Worm (Caenorhabditis elegans) whole organism, L3 larva: Measurements from ENCODE around the gene H39E23.3.

Source experiments
- R02D3.7 ChIP-seq: fragments of 150-350 bp; optimal IDR thresholded peaks from 2 replicates; lab custom pipeline; 2014; ENCODE audit warnings: missing biosample characterization, missing genetic modification characterization
- aly-2 ChIP-seq: fragments of 150-350 bp; optimal IDR thresholded peaks from 2 replicates; lab custom pipeline; 2014; ENCODE audit warnings: missing biosample characterization, missing genetic modification characterization
- ama-1 ChIP-seq: fragments of 150-350 bp; optimal IDR thresholded peaks from 2 replicates; lab custom pipeline; 2018
- ceh-16 ChIP-seq: sonication (generic microtip); optimal IDR thresholded peaks from 2 replicates; lab custom pipeline; 2017; ENCODE audit warnings: missing biosample characterization, missing genetic modification characterization
- ceh-82 ChIP-seq: fragments of 150-350 bp; optimal IDR thresholded peaks from 2 replicates; lab custom pipeline; 2014; ENCODE audit warnings: missing biosample characterization, missing genetic modification characterization
- ceh-9 ChIP-seq: sonication (generic microtip); optimal IDR thresholded peaks from 2 replicates; lab custom pipeline; 2018; ENCODE audit warnings: missing biosample characterization, missing genetic modification characterization
- daf-12 ChIP-seq: fragments of 150-350 bp; optimal IDR thresholded peaks from 2 replicates; lab custom pipeline; 2014; ENCODE audit warnings: missing biosample characterization, missing genetic modification reagents, missing genetic modification characterization
- egl-27 ChIP-seq: sonication (generic microtip); optimal IDR thresholded peaks from 4 replicates; lab custom pipeline; 2017; ENCODE audit warnings: missing biosample characterization, missing genetic modification reagents, missing genetic modification characterization
- egl-5 ChIP-seq: fragments of 150-350 bp; optimal IDR thresholded peaks from 2 replicates; lab custom pipeline; 2017; ENCODE audit warnings: missing biosample characterization, missing genetic modification reagents, missing genetic modification characterization, inconsistent platforms
- elt-1 ChIP-seq: fragments of 150-350 bp; optimal IDR thresholded peaks from 2 replicates; lab custom pipeline; 2014; ENCODE audit warnings: missing biosample characterization, missing genetic modification characterization
- elt-2 ChIP-seq: sonication (generic microtip); optimal IDR thresholded peaks from 2 replicates; lab custom pipeline; 2016; ENCODE audit warnings: missing genetic modification reagents, mild to moderate bottlenecking, missing genetic modification characterization, missing compliant biosample characterization
- elt-3 ChIP-seq, 3 experiments: fragments of 150-350 bp in 1 of 3; sonication (generic microtip) in 2 of 3; optimal IDR thresholded peaks; 2 replicates in 2 of 3; 4 replicates in 1 of 3; lab custom pipeline; 2014 to 2017; ENCODE audit warnings: missing biosample characterization in 3 of 3, missing genetic modification characterization in 3 of 3
- eor-1 ChIP-seq, 2 experiments: fragments of 150-350 bp; optimal IDR thresholded peaks; 2 replicates each; lab custom pipeline; 2014 to 2018; ENCODE audit warnings: missing biosample characterization in 2 of 2, missing genetic modification characterization in 2 of 2
- fkh-10 ChIP-seq: sonication (generic microtip); optimal IDR thresholded peaks from 2 replicates; lab custom pipeline; 2017; ENCODE audit warnings: missing biosample characterization, missing genetic modification reagents, missing genetic modification characterization
- fos-1 ChIP-seq: fragments of 150-350 bp; optimal IDR thresholded peaks from 2 replicates; lab custom pipeline; 2014; ENCODE audit warnings: missing biosample characterization, missing genetic modification characterization
- hmg-11 ChIP-seq: sonication (generic microtip); optimal IDR thresholded peaks from 2 replicates; lab custom pipeline; 2016; ENCODE audit warnings: missing genetic modification characterization, missing compliant biosample characterization
- jun-1 ChIP-seq: fragments of 150-350 bp; optimal IDR thresholded peaks from 2 replicates; lab custom pipeline; 2014; ENCODE audit warnings: missing biosample characterization, missing genetic modification reagents, missing genetic modification characterization
- lin-15B ChIP-seq: fragments of 150-350 bp; optimal IDR thresholded peaks from 2 replicates; lab custom pipeline; 2014; ENCODE audit warnings: missing biosample characterization, missing genetic modification characterization
- lsy-12 ChIP-seq: sonication (generic microtip); optimal IDR thresholded peaks from 2 replicates; lab custom pipeline; 2016; ENCODE audit warnings: mild to moderate bottlenecking, missing genetic modification characterization, missing compliant biosample characterization
- mdl-1 ChIP-seq: fragments of 150-350 bp; optimal IDR thresholded peaks from 2 replicates; lab custom pipeline; 2014; ENCODE audit warnings: missing biosample characterization, missing genetic modification characterization
- mml-1 ChIP-seq: fragments of 150-350 bp; sonication (generic microtip); optimal IDR thresholded peaks from 3 replicates; lab custom pipeline; 2014; ENCODE audit warnings: missing biosample characterization, missing genetic modification characterization
- nfya-1 ChIP-seq: sonication (generic microtip); optimal IDR thresholded peaks from 2 replicates; lab custom pipeline; 2017; ENCODE audit warnings: missing genetic modification characterization, mild to moderate bottlenecking, missing compliant biosample characterization, antibody characterized with exemption, moderate library complexity; ENCODE audit not compliant: insufficient read depth
- nhr-11 ChIP-seq: fragments of 150-350 bp; optimal IDR thresholded peaks from 2 replicates; lab custom pipeline; 2014; ENCODE audit warnings: missing biosample characterization, missing genetic modification characterization
- nhr-23 ChIP-seq: fragments of 150-350 bp; optimal IDR thresholded peaks from 2 replicates; lab custom pipeline; 2014; ENCODE audit warnings: missing biosample characterization, missing genetic modification reagents, missing genetic modification characterization
- nhr-25 ChIP-seq: sonication (generic microtip); optimal IDR thresholded peaks from 2 replicates; lab custom pipeline; 2017; ENCODE audit warnings: missing biosample characterization, missing genetic modification characterization
- nhr-28 ChIP-seq: fragments of 150-350 bp; optimal IDR thresholded peaks from 2 replicates; lab custom pipeline; 2014; ENCODE audit warnings: missing biosample characterization, missing genetic modification characterization
- nhr-43 ChIP-seq: sonication (generic microtip); optimal IDR thresholded peaks from 2 replicates; lab custom pipeline; 2016; ENCODE audit warnings: mild to moderate bottlenecking, missing genetic modification characterization, missing compliant biosample characterization; ENCODE audit not compliant: poor library complexity, severe bottlenecking
- nhr-67 ChIP-seq: fragments of 150-350 bp; optimal IDR thresholded peaks from 2 replicates; lab custom pipeline; 2014; ENCODE audit warnings: missing biosample characterization, missing genetic modification characterization
- nhr-76 ChIP-seq: fragments of 150-350 bp; sonication (generic microtip); optimal IDR thresholded peaks from 5 replicates; lab custom pipeline; 2014; ENCODE audit warnings: missing biosample characterization, missing genetic modification characterization
- nhr-77 ChIP-seq: fragments of 150-350 bp; optimal IDR thresholded peaks from 2 replicates; lab custom pipeline; 2014; ENCODE audit warnings: missing biosample characterization, missing genetic modification characterization
- pha-4 ChIP-seq: fragments of 150-350 bp; optimal IDR thresholded peaks from 2 replicates; lab custom pipeline; 2014; ENCODE audit warnings: missing biosample characterization, missing genetic modification reagents, missing genetic modification characterization
- pqm-1 ChIP-seq: fragments of 150-350 bp; optimal IDR thresholded peaks from 2 replicates; lab custom pipeline; 2017; ENCODE audit warnings: missing biosample characterization, missing genetic modification characterization, inconsistent platforms
- sea-2 ChIP-seq: fragments of 150-350 bp; sonication (generic microtip); optimal IDR thresholded peaks from 4 replicates; lab custom pipeline; 2014; ENCODE audit warnings: missing biosample characterization, missing genetic modification reagents, missing genetic modification characterization
- skn-1 ChIP-seq: fragments of 150-350 bp; optimal IDR thresholded peaks from 2 replicates; lab custom pipeline; 2014; ENCODE audit warnings: missing biosample characterization, missing genetic modification characterization
- snpc-4 ChIP-seq: fragments of 150-350 bp; optimal IDR thresholded peaks from 2 replicates; lab custom pipeline; 2014; ENCODE audit warnings: missing biosample characterization, missing genetic modification characterization
- tbx-2 ChIP-seq: sonication (generic microtip); optimal IDR thresholded peaks from 2 replicates; lab custom pipeline; 2016; ENCODE audit warnings: mild to moderate bottlenecking, missing genetic modification characterization, missing compliant biosample characterization
- unc-39 ChIP-seq: sonication (generic microtip); optimal IDR thresholded peaks from 4 replicates; lab custom pipeline; 2017; ENCODE audit warnings: missing biosample characterization, missing genetic modification characterization
- unc-62 ChIP-seq: fragments of 150-350 bp; sonication (generic microtip); optimal IDR thresholded peaks from 4 replicates; lab custom pipeline; 2014; ENCODE audit warnings: missing biosample characterization, missing genetic modification reagents, missing genetic modification characterization
- zag-1 ChIP-seq: fragments of 150-350 bp; optimal IDR thresholded peaks from 2 replicates; lab custom pipeline; 2014; ENCODE audit warnings: missing biosample characterization, missing genetic modification characterization
- ztf-4 ChIP-seq: fragments of 150-350 bp; optimal IDR thresholded peaks from 2 replicates; lab custom pipeline; 2014; ENCODE audit warnings: missing biosample characterization, missing genetic modification characterization

Gene H39E23.3

ce11 chrV:14090309-14090967 is 17.2 kb upstream of the H39E23.3 start, which contains the start of the genes D1086.5 and him-5:
TSS of gene D1086.5 (minus strand) at chrV:14090359.
TSS of gene him-5 (plus strand) at chrV:14090426.
- TF ChIP-seq nhr-43: no peak
- TF ChIP-seq mdl-1 (tag; lab: Kevin White, UChicago): no peak
- TF ChIP-seq ceh-9 (tag; lab: Kevin White, UChicago): no peak
- TF ChIP-seq pha-4 (tag; lab: Kevin White, UChicago): no peak
- TF ChIP-seq elt-3 (tag; optimal IDR thresholded peaks at IDR 0.05; lab: Kevin White, UChicago): no peak
- TF ChIP-seq zag-1 (tag; lab: Kevin White, UChicago): no peak
- no peak for TF ChIP-seq mml-1 (tag; lab: Kevin White, UChicago)
- TF ChIP-seq, all 47 proteins: peak for 0

- peak; percentile 67 for TF ChIP-seq pqm-1 (tag; lab: Kevin White, UChicago)
- no peak for TF ChIP-seq tbx-2 (tag; lab: Kevin White, UChicago)
- TF ChIP-seq hmg-11: no peak
- TF ChIP-seq daf-12: no peak
- peak; percentile 29 for TF ChIP-seq nfya-1 (tag; lab: Kevin White, UChicago)
- no peak for TF ChIP-seq nhr-77 (tag; lab: Kevin White, UChicago)
- TF ChIP-seq egl-27: no peak
- peak; percentile 59 for TF ChIP-seq nhr-43
- TF ChIP-seq snpc-4 (tag; lab: Kevin White, UChicago): peak; percentile 97
- no peak for TF ChIP-seq eor-1 (tag; optimal IDR thresholded peaks at IDR 0.05; lab: Kevin White, UChicago)
- TF ChIP-seq lin-15B: peak; percentile 8
- TF ChIP-seq ama-1 (lab: Kevin White, UChicago): peak; percentile 90
- peak; percentile 20 for TF ChIP-seq R02D3.7 (tag; lab: Kevin White, UChicago)
- peak; percentile 54 for TF ChIP-seq nhr-25 (tag; lab: Kevin White, UChicago)
- no peak for TF ChIP-seq skn-1 (tag; lab: Kevin White, UChicago)
- peak; percentile 12 for TF ChIP-seq elt-2
These were observed 15.2 kb upstream of the H39E23.3 start, which contains the start of gene D1086.3 for ce11 chrV:14092403-14092802. TSS of gene D1086.3 (plus strand) at chrV:14092792.

- TF ChIP-seq nfya-1 (tag; lab: Kevin White, UChicago) (peak; percentile 8), fkh-10 (no peak), egl-5 (tag; lab: Kevin White, UChicago) (peak; percentile 44)
- TF ChIP-seq, all 47 proteins: peak for 2
These were observed 13.8 kb upstream of the H39E23.3 start, which contains the start of gene D1086.8 for ce11 chrV:14093805-14094204. TSS of gene D1086.8 (plus strand) at chrV:14094105.

ce11 chrV:14094546-14094945 is 13.1 kb upstream of the H39E23.3 start:
- TF ChIP-seq jun-1 (tag; lab: Kevin White, UChicago) (no peak), eor-1 (tag; optimal IDR thresholded peaks at IDR 0.05; lab: Kevin White, UChicago) (no peak), skn-1 (tag; lab: Kevin White, UChicago) (no peak), nhr-25 (tag; lab: Kevin White, UChicago) (no peak), sea-2 (GFP tag; lab: Kevin White, UChicago) (no peak), nhr-67 (tag; lab: Kevin White, UChicago) (no peak), nhr-23 (no peak), nhr-28 (tag; lab: Kevin White, UChicago) (no peak), ama-1 (lab: Kevin White, UChicago) (no peak), nhr-11 (tag; lab: Kevin White, UChicago) (no peak), lin-15B (no peak), ceh-16 (tag; lab: Kevin White, UChicago) (no peak), elt-1 (tag; lab: Kevin White, UChicago) (no peak), lsy-12 (tag; lab: Kevin White, UChicago) (no peak), elt-2 (no peak), daf-12 (no peak), nfya-1 (tag; lab: Kevin White, UChicago) (no peak), unc-39 (no peak)

ce11 chrV:14094953-14095352 is 12.7 kb upstream of the H39E23.3 start:
- peak; percentile 32 for TF ChIP-seq nhr-43
- no peak for TF ChIP-seq mdl-1 (tag; lab: Kevin White, UChicago)
- no peak for TF ChIP-seq unc-62 (GFP tag; lab: Kevin White, UChicago)
- TF ChIP-seq unc-39: no peak
- no peak for TF ChIP-seq R02D3.7 (tag; lab: Kevin White, UChicago)
- TF ChIP-seq fos-1: no peak
- TF ChIP-seq mml-1 (tag; lab: Kevin White, UChicago): no peak
- no peak for TF ChIP-seq pha-4 (tag; lab: Kevin White, UChicago)
- no peak for TF ChIP-seq nhr-76 (tag; lab: Kevin White, UChicago)
- no peak for TF ChIP-seq egl-27
- TF ChIP-seq nhr-25 (tag; lab: Kevin White, UChicago): peak; percentile 56
- TF ChIP-seq elt-2: no peak
- no peak for TF ChIP-seq nhr-11 (tag; lab: Kevin White, UChicago)
- no peak for TF ChIP-seq aly-2
- TF ChIP-seq daf-12: no peak
- no peak for TF ChIP-seq jun-1 (tag; lab: Kevin White, UChicago)
- TF ChIP-seq tbx-2 (tag; lab: Kevin White, UChicago): no peak
- no peak for TF ChIP-seq elt-3 (tag; optimal IDR thresholded peaks at IDR 0.05; lab: Kevin White, UChicago)
- no peak for TF ChIP-seq elt-1 (tag; lab: Kevin White, UChicago)
- no peak for TF ChIP-seq nhr-77 (tag; lab: Kevin White, UChicago)
- TF ChIP-seq ztf-4 (tag; lab: Kevin White, UChicago): no peak
- TF ChIP-seq fkh-10: no peak
- TF ChIP-seq nhr-23: peak; percentile 78
- TF ChIP-seq ceh-82 (tag; lab: Kevin White, UChicago): no peak
- TF ChIP-seq nhr-67 (tag; lab: Kevin White, UChicago): no peak
- TF ChIP-seq egl-5 (tag; lab: Kevin White, UChicago): no peak
